Worm (Caenorhabditis elegans): Measurements from ENCODE around the gene itm-2.
A peak's percentile ranks its signal among the peaks of the same experiment; 100 is the strongest.

itm-2 gene

ce11 chrX:5407271-5407670 lies 37.7 kb upstream of the itm-2 start (continued):
- TF ChIP-seq hlh-26 (GFP tag; conservative IDR thresholded peaks at IDR 0.05): no peak
- no peak for TF ChIP-seq lin-40 (tag; optimal IDR thresholded peaks at IDR 0.05)
- TF ChIP-seq ceh-100 (GFP tag; IDR thresholded peaks at IDR 0.05): no peak
- no peak for TF ChIP-seq B0035.1 (tag; optimal IDR thresholded peaks at IDR 0.05)
- peak; percentile 28 for TF ChIP-seq snpc-4 (GFP tag; optimal IDR thresholded peaks at IDR 0.05)
- TF ChIP-seq snpc-4 (tag; optimal IDR thresholded peaks at IDR 0.05): peak in 2 of 4 experiments; percentile 41 to 68
- no peak for TF ChIP-seq gei-17 (GFP tag; optimal IDR thresholded peaks at IDR 0.05)
- TF ChIP-seq C06A6.2 (GFP tag; conservative IDR thresholded peaks at IDR 0.05): no peak
- no peak for TF ChIP-seq let-526 (GFP tag; IDR thresholded peaks at IDR 0.05)
- peak; percentile 47 for TF ChIP-seq snpc-3.4 (tag; optimal IDR thresholded peaks at IDR 0.05)
- TF ChIP-seq athp-1 (tag; optimal IDR thresholded peaks at IDR 0.05): no peak
- peak; percentile 12 for TF ChIP-seq hrde-1 (tag; optimal IDR thresholded peaks at IDR 0.05; ENCODE audit: borderline replicate concordance)
- no peak for TF ChIP-seq egl-18 (GFP tag; IDR thresholded peaks at IDR 0.05)
- peak; percentile 77 for TF ChIP-seq mxl-1 (tag; optimal IDR thresholded peaks at IDR 0.05)
- TF ChIP-seq ekl-4 (GFP tag; IDR thresholded peaks at IDR 0.05): no peak
- no peak for TF ChIP-seq ceh-58 (GFP tag; IDR thresholded peaks at IDR 0.05)
- TF ChIP-seq tlf-1 (GFP tag; optimal IDR thresholded peaks at IDR 0.05): no peak
- TF ChIP-seq egl-44 (GFP tag; IDR thresholded peaks at IDR 0.05): no peak
- TF ChIP-seq Y95B8A.8 (GFP tag; IDR thresholded peaks at IDR 0.05): no peak
- TF ChIP-seq bed-1 (GFP tag; IDR thresholded peaks at IDR 0.05): no peak
- TF ChIP-seq rpc-1 (optimal IDR thresholded peaks at IDR 0.05): peak; percentile 80
- TF ChIP-seq rpc-1 (tag; optimal IDR thresholded peaks at IDR 0.05): peak; percentile 89
- no peak for TF ChIP-seq ama-1 (optimal IDR thresholded peaks at IDR 0.05)
- TF ChIP-seq ama-1 (GFP tag; optimal IDR thresholded peaks at IDR 0.05): no peak
- TF ChIP-seq ztf-6 (GFP tag; IDR thresholded peaks at IDR 0.05): no peak
- TF ChIP-seq nhr-27 (tag; optimal IDR thresholded peaks at IDR 0.05): no peak
- TF ChIP-seq atf-7 (tag; optimal IDR thresholded peaks at IDR 0.05): peak; percentile 7
- TF ChIP-seq hmg-1.2 (GFP tag; IDR thresholded peaks at IDR 0.05): peak; percentile 74
- no peak for TF ChIP-seq F57A8.1 (GFP tag; optimal IDR thresholded peaks at IDR 0.05)
- TF ChIP-seq madf-10 (tag; optimal IDR thresholded peaks at IDR 0.05): peak; percentile 7
- TF ChIP-seq ztf-18 (tag; optimal IDR thresholded peaks at IDR 0.05): peak; percentile 63
- no peak for TF ChIP-seq unc-62 (GFP tag; optimal IDR thresholded peaks at IDR 0.05)
- TF ChIP-seq hlh-12 (tag; optimal IDR thresholded peaks at IDR 0.05): no peak
- peak; percentile 74 for TF ChIP-seq rcor-1 (GFP tag; IDR thresholded peaks at IDR 0.05)
- peak; percentile 74 for TF ChIP-seq nhr-90 (tag; optimal IDR thresholded peaks at IDR 0.05)
- TF ChIP-seq mcd-1 (GFP tag; IDR thresholded peaks at IDR 0.05): peak; percentile 48
- TF ChIP-seq ztf-28 (GFP tag; IDR thresholded peaks at IDR 0.05): 0 out of 2 replicates have a peak, but pooled peaks have one; percentile 17
- TF ChIP-seq him-1 (tag; optimal IDR thresholded peaks at IDR 0.05): peak; percentile 92
- peak; percentile 1 to 35 for TF ChIP-seq rec-8 (tag; optimal IDR thresholded peaks at IDR 0.05)
- no peak for TF ChIP-seq Y79H2A.3 (GFP tag; conservative IDR thresholded peaks at IDR 0.05)
- TF ChIP-seq F22D6.2 (tag; optimal IDR thresholded peaks at IDR 0.05): no peak
- TF ChIP-seq F10E7.11 (tag; optimal IDR thresholded peaks at IDR 0.05): no peak
- no peak for TF ChIP-seq sdz-38 (tag; optimal IDR thresholded peaks at IDR 0.05)
- no peak for TF ChIP-seq nhr-80 (tag; optimal IDR thresholded peaks at IDR 0.05)
- no peak for TF ChIP-seq lir-1 (GFP tag; conservative IDR thresholded peaks at IDR 0.05)
- no peak for TF ChIP-seq let-607 (tag; optimal IDR thresholded peaks at IDR 0.05)
- TF ChIP-seq nfyb-1 (GFP tag; IDR thresholded peaks at IDR 0.05): no peak; the same call in 1 of the 2 replicates

All from whole organism, young adult.